Fruit fly (Drosophila melanogaster) whole organism, adult: ENCODE data around the gene CG9288.

ENCODE experiments used
- CG11617 ChIP-seq: fragments of 200-800 bp; sonication (Bioruptor generic); optimal IDR thresholded peaks from 2 replicates; lab custom pipeline; 2017; ENCODE audit warnings: mild to moderate bottlenecking, missing biosample characterization, missing genetic modification reagents, missing genetic modification characterization
- CG12768 ChIP-seq: fragments of 200-800 bp; sonication (Bioruptor generic); optimal IDR thresholded peaks from 2 replicates; lab custom pipeline; 2017; ENCODE audit warnings: missing biosample characterization, missing genetic modification characterization, mild to moderate bottlenecking, moderate library complexity, missing genetic modification reagents
- CG14711 ChIP-seq: fragments of 200-800 bp; sonication (Bioruptor generic); optimal IDR thresholded peaks from 2 replicates; lab custom pipeline; 2018; ENCODE audit warnings: missing biosample characterization, mild to moderate bottlenecking, missing genetic modification characterization, moderate library complexity
- CG1620 ChIP-seq: fragments of 200-800 bp; sonication (Bioruptor generic); optimal IDR thresholded peaks from 2 replicates; lab custom pipeline; 2016; ENCODE audit warnings: missing biosample characterization, missing genetic modification characterization
- CG33017 ChIP-seq: fragments of 200-800 bp; sonication (Bioruptor generic); optimal IDR thresholded peaks from 2 replicates; lab custom pipeline; 2018; ENCODE audit warnings: missing biosample characterization, mild to moderate bottlenecking, missing genetic modification characterization, moderate library complexity
- CG5204 ChIP-seq: fragments of 200-800 bp; sonication (Bioruptor generic); optimal IDR thresholded peaks from 2 replicates; lab custom pipeline; 2016; ENCODE audit warnings: missing biosample characterization, missing genetic modification characterization
- CG7045 ChIP-seq: fragments of 200-800 bp; sonication (Bioruptor generic); optimal IDR thresholded peaks from 2 replicates; lab custom pipeline; 2017; ENCODE audit warnings: missing biosample characterization, mild to moderate bottlenecking, missing genetic modification characterization
- CG7101 ChIP-seq: fragments of 200-800 bp; sonication (Bioruptor generic); optimal IDR thresholded peaks from 2 replicates; lab custom pipeline; 2018; ENCODE audit warnings: missing biosample characterization, mild to moderate bottlenecking, missing genetic modification characterization, moderate library complexity
- Clk ChIP-seq: fragments of 200-800 bp; sonication (Bioruptor generic); optimal IDR thresholded peaks from 2 replicates; lab custom pipeline; 2017; ENCODE audit warnings: missing biosample characterization, missing genetic modification characterization
- Crg-1 ChIP-seq: fragments of 200-800 bp; sonication (Bioruptor generic); optimal IDR thresholded peaks from 2 replicates; lab custom pipeline; 2016; ENCODE audit warnings: missing biosample characterization, missing genetic modification characterization
- Hr96 ChIP-seq: fragments of 200-800 bp; sonication (Bioruptor generic); optimal IDR thresholded peaks from 2 replicates; lab custom pipeline; 2016; ENCODE audit warnings: missing biosample characterization, missing genetic modification characterization
- Mnt ChIP-seq: fragments of 200-800 bp; sonication (Bioruptor generic); optimal IDR thresholded peaks from 2 replicates; lab custom pipeline; 2016; ENCODE audit warnings: missing biosample characterization, mild to moderate bottlenecking, missing genetic modification characterization
- bab1 ChIP-seq: fragments of 200-800 bp; sonication (Bioruptor generic); optimal IDR thresholded peaks from 3 replicates; lab custom pipeline; 2019; ENCODE audit warnings: missing biosample characterization, mild to moderate bottlenecking, missing genetic modification characterization, moderate library complexity
- cic ChIP-seq: fragments of 200-800 bp; sonication (Bioruptor generic); optimal IDR thresholded peaks from 2 replicates; lab custom pipeline; 2017; ENCODE audit warnings: missing biosample characterization, mild to moderate bottlenecking, missing genetic modification characterization, moderate library complexity
- cnc ChIP-seq, 2 experiments: fragments of >200 bp; optimal IDR thresholded peaks; 2 replicates each; lab custom pipeline; 2017
- kay ChIP-seq: fragments of 200-800 bp; sonication (Bioruptor generic); peaks from one replicate; lab custom pipeline; 2016; ENCODE audit warnings: missing biosample characterization, missing genetic modification characterization, borderline replicate concordance
- ovo ChIP-seq: fragments of 200-800 bp; sonication (Bioruptor generic); optimal IDR thresholded peaks from 2 replicates; lab custom pipeline; 2016; ENCODE audit warnings: missing biosample characterization, missing genetic modification characterization
- pad ChIP-seq: fragments of 200-800 bp; sonication (Bioruptor generic); optimal IDR thresholded peaks from 3 replicates; lab custom pipeline; 2017; ENCODE audit warnings: missing biosample characterization, missing genetic modification characterization, mild to moderate bottlenecking, moderate library complexity, missing genetic modification reagents
- tj ChIP-seq: fragments of 200-800 bp; sonication (Bioruptor generic); optimal IDR thresholded peaks from 3 replicates; lab custom pipeline; 2017; ENCODE audit warnings: missing biosample characterization, mild to moderate bottlenecking, missing genetic modification characterization, moderate library complexity
- toe ChIP-seq: fragments of 200-800 bp; sonication (Bioruptor generic); optimal IDR thresholded peaks from 2 replicates; lab custom pipeline; 2016; ENCODE audit warnings: missing biosample characterization, missing genetic modification characterization

The CG9288 gene

dm6 chr3R:13767239-13767638 is 12.2 kb upstream of the CG9288 start, which contains the start of gene Cht5:
Gene Cht5 (plus strand): TSS chr3R:13767549.
- TF ChIP-seq bab1 (no peak), tj (GFP tag; lab: Kevin White, UChicago) (no peak), toe (GFP tag; lab: Kevin White, UChicago) (no peak), CG12768 (no peak), kay (GFP tag; lab: Kevin White, UChicago) (no peak), CG14711 (no peak), CG33017 (tag; lab: Kevin White, UChicago) (no peak), ovo (GFP tag; lab: Kevin White, UChicago) (no peak), cic (GFP tag; lab: Kevin White, UChicago) (no peak), Mnt (GFP tag; lab: Kevin White, UChicago) (no peak), CG1620 (GFP tag; lab: Kevin White, UChicago) (no peak), CG7045 (no peak)

dm6 chr3R:13771195-13771594 is 8.2 kb upstream of the CG9288 start, which contains the start of gene CG9297:
Gene CG9297 (plus strand): TSS chr3R:13771495.
- no peak for TF ChIP-seq CG33017 (tag; lab: Kevin White, UChicago)
- no peak for TF ChIP-seq cnc (optimal IDR thresholded peaks at IDR 0.05; lab: Kevin White, UChicago)
- TF ChIP-seq Hr96 (GFP tag; lab: Kevin White, UChicago) = no peak
- no peak for TF ChIP-seq CG11617 (GFP tag; lab: Kevin White, UChicago)
- TF ChIP-seq CG12768 = no peak
- no peak for TF ChIP-seq Crg-1 (GFP tag; lab: Kevin White, UChicago)
- no peak for TF ChIP-seq Clk
- TF ChIP-seq CG1620 (GFP tag; lab: Kevin White, UChicago) = no peak
- no peak for TF ChIP-seq tj (GFP tag; lab: Kevin White, UChicago)
- no peak for TF ChIP-seq kay (GFP tag; lab: Kevin White, UChicago)
- TF ChIP-seq toe (GFP tag; lab: Kevin White, UChicago) = no peak
- no peak for TF ChIP-seq CG7045

- TF ChIP-seq Crg-1 (GFP tag; lab: Kevin White, UChicago) (no peak), cic (GFP tag; lab: Kevin White, UChicago) (no peak), Hr96 (GFP tag; lab: Kevin White, UChicago) (no peak), pad (GFP tag; lab: Kevin White, UChicago) (no peak), CG1620 (GFP tag; lab: Kevin White, UChicago) (no peak), toe (GFP tag; lab: Kevin White, UChicago) (no peak), ovo (GFP tag; lab: Kevin White, UChicago) (no peak), CG7101 (tag; lab: Kevin White, UChicago) (no peak), CG12768 (no peak), CG33017 (tag; lab: Kevin White, UChicago) (no peak), CG5204 (GFP tag; lab: Kevin White, UChicago) (no peak), kay (GFP tag; lab: Kevin White, UChicago) (no peak), Clk (no peak), cnc (optimal IDR thresholded peaks at IDR 0.05; lab: Kevin White, UChicago) (no peak), bab1 (no peak), Mnt (GFP tag; lab: Kevin White, UChicago) (no peak), CG14711 (no peak), CG7045 (no peak)
Measured at dm6 chr3R:13773350-13773749, 6.1 kb upstream of the CG9288 start.

DNA sequence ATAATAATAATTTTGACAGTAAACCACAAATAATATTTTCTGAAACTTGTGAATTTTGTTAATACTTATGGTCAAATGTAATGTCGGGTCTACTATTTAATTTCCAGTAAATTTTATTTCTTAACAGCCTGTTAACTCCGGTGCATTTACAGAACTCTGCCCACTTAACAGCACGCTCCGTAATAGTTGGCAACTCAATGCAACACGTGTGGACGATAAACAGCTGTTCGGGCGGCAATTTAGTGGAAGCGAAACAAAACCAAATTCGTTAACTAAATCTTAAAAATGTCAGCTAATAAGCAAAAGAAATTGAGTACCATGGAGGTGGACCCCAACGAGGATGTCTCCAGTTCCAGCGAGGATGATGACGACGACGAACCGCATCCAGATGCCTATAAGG is 1.3 kb downstream of the CG9288 start, which contains the start of gene CG9286:
TSS of gene CG9286 (plus strand) at position 196 of the 400 bp plus-strand sequence.
- TF ChIP-seq toe (GFP tag; lab: Kevin White, UChicago) (no peak), kay (GFP tag; lab: Kevin White, UChicago) (no peak), cic (GFP tag; lab: Kevin White, UChicago) (no peak), CG1620 (GFP tag; lab: Kevin White, UChicago) (no peak), Hr96 (GFP tag; lab: Kevin White, UChicago) (no peak), Mnt (GFP tag; lab: Kevin White, UChicago) (peak; percentile 94), cnc (optimal IDR thresholded peaks at IDR 0.05; lab: Kevin White, UChicago) (no peak), CG12768 (no peak), CG5204 (GFP tag; lab: Kevin White, UChicago) (no peak), Crg-1 (GFP tag; lab: Kevin White, UChicago) (no peak), CG14711 (peak; percentile 86), CG11617 (GFP tag; lab: Kevin White, UChicago) (no peak), Clk (no peak), CG7101 (tag; lab: Kevin White, UChicago) (no peak), bab1 (peak; percentile 10)

- TF ChIP-seq Mnt (GFP tag; lab: Kevin White, UChicago) (peak; percentile 4), CG12768 (no peak), CG14711 (peak; percentile 27), CG1620 (GFP tag; lab: Kevin White, UChicago) (no peak), CG11617 (GFP tag; lab: Kevin White, UChicago) (no peak), bab1 (peak; percentile 4), cic (GFP tag; lab: Kevin White, UChicago) (no peak)
Measured at dm6 chr3R:13782035-13782434, 2.6 kb downstream of the CG9288 start, which contains the start of gene Dip-B. Gene Dip-B (plus strand): TSS chr3R:13782288.

DNA sequence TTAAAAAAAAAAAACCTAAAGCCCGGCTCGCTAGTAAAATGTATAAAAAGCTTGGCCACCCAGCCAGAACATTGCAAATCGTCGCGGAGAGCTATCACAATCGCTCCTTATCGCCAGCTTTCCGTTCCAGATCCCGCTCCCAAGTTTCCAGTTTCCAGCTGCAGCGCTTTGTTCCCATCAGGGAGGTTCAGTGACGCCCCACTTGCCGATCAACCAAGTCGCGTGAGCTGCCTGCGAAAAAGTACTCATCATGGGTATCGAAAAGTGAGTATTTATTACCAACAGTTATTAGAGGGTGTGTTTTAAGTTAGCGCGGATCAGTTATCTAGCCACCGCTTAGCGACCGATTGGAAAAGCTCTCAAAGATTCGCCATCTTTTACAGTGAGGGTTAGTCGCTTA is 3.2 kb downstream of the CG9288 start:
- no peak for TF ChIP-seq cnc (optimal IDR thresholded peaks at IDR 0.05; lab: Kevin White, UChicago)
- no peak for TF ChIP-seq kay (GFP tag; lab: Kevin White, UChicago)
- no peak for TF ChIP-seq CG1620 (GFP tag; lab: Kevin White, UChicago)
- TF ChIP-seq CG14711 = no peak
- TF ChIP-seq Crg-1 (GFP tag; lab: Kevin White, UChicago) = no peak
- TF ChIP-seq CG11617 (GFP tag; lab: Kevin White, UChicago) = no peak
- peak; percentile 18 for TF ChIP-seq CG33017 (tag; lab: Kevin White, UChicago)
- TF ChIP-seq Clk = no peak
- no peak for TF ChIP-seq CG7045
- no peak for TF ChIP-seq CG7101 (tag; lab: Kevin White, UChicago)
- TF ChIP-seq CG5204 (GFP tag; lab: Kevin White, UChicago) = no peak
- TF ChIP-seq toe (GFP tag; lab: Kevin White, UChicago) = no peak
- TF ChIP-seq pad (GFP tag; lab: Kevin White, UChicago) = no peak
- no peak for TF ChIP-seq bab1
- TF ChIP-seq tj (GFP tag; lab: Kevin White, UChicago) = no peak
- peak; percentile 38 for TF ChIP-seq cic (GFP tag; lab: Kevin White, UChicago)
- peak; percentile 27 for TF ChIP-seq Hr96 (GFP tag; lab: Kevin White, UChicago)
- peak; percentile 34 for TF ChIP-seq ovo (GFP tag; lab: Kevin White, UChicago)
- TF ChIP-seq CG12768 = peak; percentile 28
- peak; percentile 7 for TF ChIP-seq Mnt (GFP tag; lab: Kevin White, UChicago)
